Fruit fly (Drosophila melanogaster): ENCODE results near the gene CG3164.

CG3164 gene

dm6 chr2L:128977-129941 lies 1.3 kb downstream of the CG3164 start (continued):
- TF ChIP-seq zfh2 (GFP tag; optimal IDR thresholded peaks at IDR 0.05) (no peak), prd (optimal IDR thresholded peaks at IDR 0.05) (no peak), prd (GFP tag; IDR thresholded peaks at IDR 0.05) (no peak), run (tag; optimal IDR thresholded peaks at IDR 0.05) (peak; percentile 62), psq (GFP tag; optimal IDR thresholded peaks at IDR 0.05) (no peak), bsh (GFP tag; optimal IDR thresholded peaks at IDR 0.05) (peak in 1 of 2 experiments; percentile 3), CG7963 (GFP tag; IDR thresholded peaks at IDR 0.05; ENCODE audit: partially characterized antibody) (0 out of 3 replicates have a peak, but pooled peaks have one; percentile 36), CG14667 (GFP tag; IDR thresholded peaks at IDR 0.05) (no peak), NFAT (GFP tag; IDR thresholded peaks at IDR 0.05) (peak; percentile 95), Ptx1 (GFP tag; IDR thresholded peaks at IDR 0.05) (no peak), CG16863 (GFP tag; optimal IDR thresholded peaks at IDR 0.05) (no peak), crc (GFP tag; optimal IDR thresholded peaks at IDR 0.05) (no peak), Kr (GFP tag; optimal IDR thresholded peaks at IDR 0.05) (no peak), nmo (GFP tag; optimal IDR thresholded peaks at IDR 0.05) (peak; percentile 4), HLH3B (GFP tag; IDR thresholded peaks at IDR 0.05) (peak; percentile 15; the same call in 1 of the 2 replicates), CG7556 (GFP tag; optimal IDR thresholded peaks at IDR 0.05) (peak; percentile 1), schlank (tag; optimal IDR thresholded peaks at IDR 0.05) (no peak), HHEX (GFP tag; optimal IDR thresholded peaks at IDR 0.05) (peak; percentile 55), Bgb (GFP tag; IDR thresholded peaks at IDR 0.05; ENCODE audit: partially characterized antibody) (peak; percentile 62; the same call in 1 of the 2 replicates), kah (GFP tag; optimal IDR thresholded peaks at IDR 0.05) (peak; percentile 71), CG17612 (GFP tag; IDR thresholded peaks at IDR 0.05) (no peak), CG8478 (optimal IDR thresholded peaks at IDR 0.05) (no peak), Sin3A (optimal IDR thresholded peaks at IDR 0.05) (no peak), CG6272 (GFP tag; IDR thresholded peaks at IDR 0.05) (0 out of 2 replicates have a peak, but pooled peaks have one; percentile 12), CG7271 (tag; optimal IDR thresholded peaks at IDR 0.05) (no peak), dmrt99B (tag; optimal IDR thresholded peaks at IDR 0.05) (peak; percentile 28), Spps (tag; optimal IDR thresholded peaks at IDR 0.05) (no peak), so (GFP tag; IDR thresholded peaks at IDR 0.05) (0 out of 3 replicates have a peak, but pooled peaks have one; percentile 18), gsb (GFP tag; IDR thresholded peaks at IDR 0.05) (no peak), CG11247 (GFP tag; IDR thresholded peaks at IDR 0.05) (no peak), Asciz (GFP tag; optimal IDR thresholded peaks at IDR 0.05) (peak; percentile 30), CG4617 (GFP tag; optimal IDR thresholded peaks at IDR 0.05; ENCODE audit: borderline replicate concordance) (no peak), odd (GFP tag; optimal IDR thresholded peaks at IDR 0.05) (peak; percentile 21), trem (tag; optimal IDR thresholded peaks at IDR 0.05) (peak; percentile 32), Hr39 (optimal IDR thresholded peaks at IDR 0.05) (no peak), btn (GFP tag; optimal IDR thresholded peaks at IDR 0.05) (no peak), CG7987 (GFP tag; optimal IDR thresholded peaks at IDR 0.05) (peak; percentile 68), peb (GFP tag; IDR thresholded peaks at IDR 0.05) (no peak), Elba2 (GFP tag; optimal IDR thresholded peaks at IDR 0.05) (no peak), esg (GFP tag; conservative IDR thresholded peaks at IDR 0.05) (no peak), slbo (GFP tag; IDR thresholded peaks at IDR 0.05) (peak; percentile 26; the same call in 1 of the 2 replicates), CG18011 (GFP tag; optimal IDR thresholded peaks at IDR 0.05) (no peak), row (GFP tag; IDR thresholded peaks at IDR 0.05) (no peak; the same call in 2 of the 3 replicates), jumu (GFP tag; optimal IDR thresholded peaks at IDR 0.05) (no peak), wor (GFP tag; IDR thresholded peaks at IDR 0.05) (no peak), CG17568 (GFP tag; optimal IDR thresholded peaks at IDR 0.05) (peak; percentile 60), CG6683 (GFP tag; optimal IDR thresholded peaks at IDR 0.05) (no peak), nerfin-2 (GFP tag; IDR thresholded peaks at IDR 0.05; ENCODE audit: partially characterized antibody) (no peak), usp (GFP tag; optimal IDR thresholded peaks at IDR 0.05) (no peak), emc (GFP tag; optimal IDR thresholded peaks at IDR 0.05) (no peak)

All from whole organism, embryonic.